Worm (Caenorhabditis elegans): ENCODE data around the gene srw-134.

DNA sequence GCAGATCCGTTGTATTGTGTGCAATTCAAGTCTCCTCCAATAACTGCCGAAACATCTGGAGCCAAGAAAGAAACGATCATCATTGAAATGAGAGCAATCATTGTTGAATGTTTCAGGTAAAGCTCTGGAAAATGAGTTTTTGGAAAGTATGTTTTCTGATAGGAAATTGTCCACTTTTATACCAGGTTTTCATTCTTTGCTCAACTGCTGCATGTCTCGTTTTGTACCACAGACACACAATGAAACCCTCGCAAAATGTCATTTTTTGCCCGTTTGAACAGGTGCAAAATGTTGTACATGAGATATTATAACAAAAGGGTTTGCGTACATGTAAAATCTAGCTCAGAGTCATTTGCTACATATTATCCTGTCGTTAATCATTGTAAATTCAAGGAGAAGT is 8.2 kb upstream of the srw-134 start, which contains the start of gene T05B4.10:
- TF ChIP-seq bed-3 (GFP tag; optimal IDR thresholded peaks at IDR 0.05) (no peak), nhr-28 (tag; optimal IDR thresholded peaks at IDR 0.05) (no peak), lsy-2 (tag; optimal IDR thresholded peaks at IDR 0.05) (no peak), nhr-237 (tag; optimal IDR thresholded peaks at IDR 0.05) (no peak), ceh-83 (GFP tag; optimal IDR thresholded peaks at IDR 0.05) (no peak)

All from whole organism, mixed stage, embryonic.